Worm (Caenorhabditis elegans) whole organism, L2 larva: Measurements from ENCODE around the gene F35F10.5.

Source experiments
- C34F6.9 ChIP-seq: fragments of 150-350 bp; optimal IDR thresholded peaks from 2 replicates; lab custom pipeline; 2014; ENCODE audit warnings: missing biosample characterization, missing genetic modification characterization
- F13H6.1 ChIP-seq: sonication (generic microtip); optimal IDR thresholded peaks from 2 replicates; lab custom pipeline; 2016; ENCODE audit warnings: missing genetic modification characterization, missing compliant biosample characterization
- Y55F3AM.14 ChIP-seq: fragments of 200-800 bp; sonication (Bioruptor generic); optimal IDR thresholded peaks from 2 replicates; lab custom pipeline; 2018; ENCODE audit warnings: mild to moderate bottlenecking, missing genetic modification characterization, missing compliant biosample characterization
- alr-1 ChIP-seq: fragments of 150-350 bp; optimal IDR thresholded peaks from 2 replicates; lab custom pipeline; 2014; ENCODE audit warnings: missing biosample characterization, missing genetic modification characterization
- ama-1 ChIP-seq: fragments of 150-350 bp; optimal IDR thresholded peaks from 2 replicates; lab custom pipeline; 2018; ENCODE audit warnings: inconsistent platforms
- blmp-1 ChIP-seq: sonication (generic microtip); optimal IDR thresholded peaks from 2 replicates; lab custom pipeline; 2017; ENCODE audit warnings: missing genetic modification characterization, mild to moderate bottlenecking, missing compliant biosample characterization, antibody characterized with exemption, moderate library complexity; ENCODE audit not compliant: insufficient read depth
- ceh-16 ChIP-seq: fragments of 150-350 bp; optimal IDR thresholded peaks from 2 replicates; lab custom pipeline; 2014; ENCODE audit warnings: missing biosample characterization, missing genetic modification characterization
- ceh-82 ChIP-seq: fragments of 150-350 bp; optimal IDR thresholded peaks from 2 replicates; lab custom pipeline; 2014; ENCODE audit warnings: missing biosample characterization, missing genetic modification characterization
- egl-27 ChIP-seq: sonication (generic microtip); optimal IDR thresholded peaks from 3 replicates; lab custom pipeline; 2017; ENCODE audit warnings: missing biosample characterization, missing genetic modification reagents, missing genetic modification characterization
- elt-1 ChIP-seq: fragments of 150-350 bp; optimal IDR thresholded peaks from 2 replicates; lab custom pipeline; 2014; ENCODE audit warnings: missing biosample characterization, missing genetic modification characterization
- elt-3 ChIP-seq: sonication (generic microtip); optimal IDR thresholded peaks from 2 replicates; lab custom pipeline; 2017; ENCODE audit warnings: missing biosample characterization, missing genetic modification characterization
- fos-1 ChIP-seq: fragments of 150-350 bp; optimal IDR thresholded peaks from 2 replicates; lab custom pipeline; 2014; ENCODE audit warnings: missing biosample characterization, missing genetic modification characterization
- lin-13 ChIP-seq: fragments of 150-350 bp; optimal IDR thresholded peaks from 2 replicates; lab custom pipeline; 2014; ENCODE audit warnings: missing biosample characterization, missing genetic modification reagents, missing genetic modification characterization
- lsy-2 ChIP-seq, 2 experiments: fragments of 150-350 bp in 1 of 2; sonication (generic microtip) in 1 of 2; optimal IDR thresholded peaks; 2 replicates each; lab custom pipeline; 2014 to 2017; ENCODE audit warnings: missing biosample characterization in 2 of 2, missing genetic modification characterization in 2 of 2
- mab-5 ChIP-seq: fragments of 150-350 bp; optimal IDR thresholded peaks from 2 replicates; lab custom pipeline; 2014; ENCODE audit warnings: missing biosample characterization, missing genetic modification characterization
- mdl-1 ChIP-seq, 2 experiments: fragments of 150-350 bp in 1 of 2; sonication (generic microtip) in 1 of 2; optimal IDR thresholded peaks; 2 replicates each; lab custom pipeline; 2017; ENCODE audit warnings: missing biosample characterization in 2 of 2, missing genetic modification characterization in 2 of 2
- nhr-10 ChIP-seq: sonication (generic microtip); optimal IDR thresholded peaks from 2 replicates; lab custom pipeline; 2017; ENCODE audit warnings: missing biosample characterization, missing genetic modification characterization
- nhr-11 ChIP-seq: fragments of 150-350 bp; optimal IDR thresholded peaks from 2 replicates; lab custom pipeline; 2014; ENCODE audit warnings: missing biosample characterization, missing genetic modification characterization
- nhr-129 ChIP-seq: fragments of 150-350 bp; optimal IDR thresholded peaks from 2 replicates; lab custom pipeline; 2014; ENCODE audit warnings: missing biosample characterization, missing genetic modification characterization
- nhr-21 ChIP-seq: fragments of 150-350 bp; optimal IDR thresholded peaks from 2 replicates; lab custom pipeline; 2014; ENCODE audit warnings: missing biosample characterization, missing genetic modification characterization
- nhr-23 ChIP-seq: fragments of 150-350 bp; optimal IDR thresholded peaks from 2 replicates; lab custom pipeline; 2014; ENCODE audit warnings: missing biosample characterization, missing genetic modification reagents, missing genetic modification characterization
- nhr-237 ChIP-seq: fragments of 150-350 bp; optimal IDR thresholded peaks from 2 replicates; lab custom pipeline; 2014; ENCODE audit warnings: missing biosample characterization, missing genetic modification characterization
- nhr-25 ChIP-seq: fragments of 150-350 bp; sonication (generic microtip); optimal IDR thresholded peaks from 3 replicates; lab custom pipeline; 2014; ENCODE audit warnings: missing biosample characterization, missing genetic modification characterization
- nhr-6 ChIP-seq: fragments of 150-350 bp; optimal IDR thresholded peaks from 2 replicates; lab custom pipeline; 2014; ENCODE audit warnings: missing biosample characterization, missing genetic modification characterization
- nhr-77 ChIP-seq: fragments of 150-350 bp; optimal IDR thresholded peaks from 2 replicates; lab custom pipeline; 2014; ENCODE audit warnings: missing biosample characterization, missing genetic modification characterization
- peb-1 ChIP-seq: fragments of 150-350 bp; optimal IDR thresholded peaks from 2 replicates; lab custom pipeline; 2014; ENCODE audit warnings: missing biosample characterization, missing genetic modification characterization
- sem-4 ChIP-seq: fragments of 150-350 bp; optimal IDR thresholded peaks from 2 replicates; lab custom pipeline; 2014; ENCODE audit warnings: missing biosample characterization, missing genetic modification reagents, missing genetic modification characterization
- skn-1 ChIP-seq: sonication (generic microtip); optimal IDR thresholded peaks from 2 replicates; lab custom pipeline; 2017; ENCODE audit warnings: missing biosample characterization, missing genetic modification characterization
- sma-3 ChIP-seq: sonication (generic microtip); optimal IDR thresholded peaks from 2 replicates; lab custom pipeline; 2016; ENCODE audit warnings: missing genetic modification reagents, missing genetic modification characterization, missing compliant biosample characterization
- sma-9 ChIP-seq, 2 experiments: fragments of 150-350 bp in 1 of 2; sonication (generic microtip) in 1 of 2; optimal IDR thresholded peaks; 2 replicates each; lab custom pipeline; 2014 to 2016; ENCODE audit warnings: missing genetic modification characterization in 2 of 2, mild to moderate bottlenecking in 1 of 2, missing biosample characterization in 1 of 2, missing compliant biosample characterization in 1 of 2, missing genetic modification reagents in 1 of 2, moderate library complexity in 1 of 2
- snpc-4 ChIP-seq: fragments of 150-350 bp; optimal IDR thresholded peaks from 2 replicates; lab custom pipeline; 2014; ENCODE audit warnings: missing biosample characterization, missing genetic modification characterization
- unc-55 ChIP-seq: fragments of 150-350 bp; sonication (generic microtip); optimal IDR thresholded peaks from 3 replicates; lab custom pipeline; 2014; ENCODE audit warnings: missing biosample characterization, missing genetic modification reagents, missing genetic modification characterization
- unc-62 ChIP-seq: fragments of 150-350 bp; optimal IDR thresholded peaks from 2 replicates; lab custom pipeline; 2014; ENCODE audit warnings: missing biosample characterization, missing genetic modification reagents, missing genetic modification characterization
- zag-1 ChIP-seq: fragments of 150-350 bp; optimal IDR thresholded peaks from 2 replicates; lab custom pipeline; 2014; ENCODE audit warnings: missing biosample characterization, missing genetic modification characterization
- ztf-1 ChIP-seq: fragments of 200-800 bp; sonication (Bioruptor generic); conservative IDR thresholded peaks from 2 replicates; pipeline ENCODE4 v1.3.6; 2022; ENCODE audit warnings: missing genetic modification characterization, missing compliant biosample characterization
- ztf-4 ChIP-seq: fragments of 150-350 bp; optimal IDR thresholded peaks from 2 replicates; lab custom pipeline; 2014; ENCODE audit warnings: missing biosample characterization, missing genetic modification characterization

F35F10.5 gene

DNA sequence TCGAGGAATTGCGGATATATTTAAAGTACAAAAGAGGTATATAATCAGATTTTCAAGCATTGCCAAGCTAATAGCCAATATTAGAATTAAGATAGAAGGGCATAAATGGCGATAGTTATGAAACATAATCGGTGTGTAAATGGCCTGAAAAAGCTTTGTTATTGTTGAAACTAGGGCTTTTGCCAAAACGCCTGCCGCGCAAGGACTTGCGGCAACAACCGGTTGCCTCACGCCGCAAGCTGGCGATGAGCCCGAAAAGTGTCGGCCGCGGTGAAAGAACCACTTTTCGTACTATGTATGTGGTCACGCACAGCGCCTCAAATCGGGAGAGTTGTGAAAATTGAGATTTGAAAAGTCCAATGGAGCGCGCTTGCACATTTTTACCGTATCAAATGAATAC, 14.7 kb downstream of the F35F10.5 start:
- TF ChIP-seq zag-1 (tag; lab: Kevin White, UChicago): no peak
- TF ChIP-seq ceh-16: no peak

DNA sequence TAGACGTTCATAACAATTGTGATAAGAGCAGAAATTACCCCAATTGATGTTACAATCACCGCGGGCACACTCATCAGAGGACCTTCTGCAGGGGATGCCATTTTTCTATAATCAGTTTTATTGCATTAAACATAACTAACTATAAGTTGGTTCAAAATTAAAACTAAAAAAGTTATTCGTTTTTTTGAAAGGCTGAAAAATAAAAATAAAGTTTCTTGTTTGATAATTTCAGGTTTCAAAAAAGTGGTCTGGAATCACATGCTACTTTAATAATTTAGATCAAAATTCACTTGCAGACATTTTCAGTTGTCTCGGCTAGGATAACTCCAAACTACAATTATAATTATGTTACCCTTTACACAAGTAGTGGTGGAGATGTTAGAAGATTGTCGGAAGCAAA, 17.2 kb downstream of the F35F10.5 start, which contains the start of gene srbc-1:
TSS of gene srbc-1 (minus strand) at position 101 of the 400 bp plus-strand sequence.
- TF ChIP-seq ceh-16 (no peak), fos-1 (tag; lab: Kevin White, UChicago) (no peak), F13H6.1 (tag; lab: Kevin White, UChicago) (no peak), nhr-25 (tag; lab: Kevin White, UChicago) (no peak)

DNA sequence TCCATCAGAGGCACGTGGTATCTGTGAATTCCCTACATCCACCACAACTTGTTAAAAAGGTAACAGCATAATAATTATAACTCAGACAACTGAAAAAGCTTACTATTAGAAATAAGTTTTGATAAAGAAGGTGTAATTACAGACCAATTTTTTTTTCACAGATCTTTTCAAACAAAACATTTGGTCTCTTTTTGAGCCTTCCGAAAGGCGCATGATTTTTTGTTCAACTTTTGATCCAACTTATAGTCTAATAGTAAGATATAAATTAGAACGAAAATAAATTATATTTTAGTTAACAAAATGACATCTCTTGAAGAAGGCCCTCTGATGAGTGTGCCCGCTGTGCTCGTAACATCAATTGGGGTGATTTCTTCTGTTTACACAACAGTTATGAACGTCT, 23.4 kb downstream of the F35F10.5 start, which contains the start of gene srbc-3:
TSS of gene srbc-3 (plus strand) at position 301 of the 400 bp plus-strand sequence.
- TF ChIP-seq snpc-4 (tag; lab: Kevin White, UChicago) (no peak), sma-9 (GFP tag; optimal IDR thresholded peaks at IDR 0.05; lab: Kevin White, UChicago) (no peak), sma-9 (tag; optimal IDR thresholded peaks at IDR 0.05; lab: Kevin White, UChicago) (no peak), peb-1 (tag; lab: Kevin White, UChicago) (no peak), ztf-4 (tag; lab: Kevin White, UChicago) (no peak), unc-55 (no peak), zag-1 (tag; lab: Kevin White, UChicago) (no peak), elt-1 (tag; lab: Kevin White, UChicago) (no peak), sma-3 (GFP tag; lab: Kevin White, UChicago) (no peak), nhr-129 (tag; lab: Kevin White, UChicago) (no peak), skn-1 (tag; lab: Kevin White, UChicago) (no peak), fos-1 (tag; lab: Kevin White, UChicago) (no peak), unc-62 (GFP tag; lab: Kevin White, UChicago) (no peak), egl-27 (tag; lab: Kevin White, UChicago) (no peak), lin-13 (GFP tag; lab: Kevin White, UChicago) (no peak)

DNA sequence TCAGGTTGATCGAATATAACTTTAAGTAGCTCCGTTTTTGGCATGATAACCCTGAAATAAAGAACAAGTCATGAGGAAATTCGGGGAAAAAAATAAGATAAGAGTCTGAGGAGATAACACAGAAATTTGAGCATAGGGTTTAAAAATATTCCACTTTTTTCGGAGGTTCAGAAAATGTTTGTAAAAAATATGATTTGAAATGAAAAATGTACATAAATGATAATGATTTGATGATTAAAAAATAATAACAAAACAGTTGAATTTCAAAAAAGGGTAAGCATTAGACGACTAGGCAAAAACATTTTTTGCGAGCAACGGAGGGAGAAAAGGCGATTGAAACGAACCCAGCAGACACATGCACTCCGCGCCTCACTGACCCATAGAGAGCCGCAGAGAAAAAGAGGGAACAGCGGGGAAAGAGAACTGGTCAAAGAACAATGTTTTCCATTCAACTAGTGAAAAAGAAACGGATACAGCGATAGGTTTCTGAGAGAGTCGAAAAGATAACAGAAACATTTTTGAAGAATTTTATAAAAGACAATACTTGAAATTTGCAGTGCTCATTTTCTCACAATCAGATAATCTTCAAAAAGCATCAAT, 27.4 kb downstream of the F35F10.5 start, which contains the start of gene arrd-18:
TSS of gene arrd-18 (minus strand) at position 51 of the 600 bp plus-strand sequence.
- TF ChIP-seq nhr-77 (tag; lab: Kevin White, UChicago) (no peak), mab-5 (no peak), nhr-21 (tag; lab: Kevin White, UChicago) (no peak), nhr-11 (tag; lab: Kevin White, UChicago) (no peak), blmp-1 (tag; lab: Kevin White, UChicago) (no peak), nhr-6 (tag; lab: Kevin White, UChicago) (no peak), nhr-237 (no peak), unc-62 (GFP tag; lab: Kevin White, UChicago) (no peak), nhr-129 (tag; lab: Kevin White, UChicago) (no peak), sma-9 (GFP tag; optimal IDR thresholded peaks at IDR 0.05; lab: Kevin White, UChicago) (peak; percentile 87), sma-9 (tag; optimal IDR thresholded peaks at IDR 0.05; lab: Kevin White, UChicago) (no peak), ama-1 (lab: Kevin White, UChicago) (no peak), nhr-10 (tag; lab: Kevin White, UChicago) (no peak), sem-4 (no peak), F13H6.1 (tag; lab: Kevin White, UChicago) (peak; percentile 83), ztf-1 (GFP tag; lab: Robert Waterston, UW) (no peak), unc-55 (peak; percentile 40), egl-27 (tag; lab: Kevin White, UChicago) (no peak), elt-1 (tag; lab: Kevin White, UChicago) (no peak), mdl-1 (tag; optimal IDR thresholded peaks at IDR 0.05; lab: Kevin White, UChicago) (no peak), alr-1 (no peak), skn-1 (tag; lab: Kevin White, UChicago) (no peak), C34F6.9 (peak; percentile 59), Y55F3AM.14 (no peak), ceh-82 (tag; lab: Kevin White, UChicago) (no peak), fos-1 (tag; lab: Kevin White, UChicago) (no peak), lsy-2 (tag; optimal IDR thresholded peaks at IDR 0.05; lab: Kevin White, UChicago) (peak in 1 of 2 experiments; percentile 43), elt-3 (no peak), ceh-16 (no peak), nhr-23 (tag; lab: Kevin White, UChicago) (no peak)
